Fruit fly (Drosophila melanogaster) whole organism, wandering third instar larva: Measurements from ENCODE around the gene nmo.

Source experiments
- CG32264 ChIP-seq: fragments of 200-800 bp; sonication (Bioruptor generic); optimal IDR thresholded peaks from 2 replicates; lab custom pipeline; 2016; ENCODE audit warnings: missing biosample characterization, missing genetic modification characterization
- CrebA ChIP-seq: fragments of 200-800 bp; sonication (Bioruptor generic); optimal IDR thresholded peaks from 2 replicates; lab custom pipeline; 2016; ENCODE audit warnings: missing biosample characterization, mild to moderate bottlenecking, missing genetic modification characterization, borderline replicate concordance
- Dfd ChIP-seq: fragments of >200 bp; optimal IDR thresholded peaks from 2 replicates; lab custom pipeline; 2017; ENCODE audit warnings: missing biosample characterization, missing genetic modification characterization
- Dif ChIP-seq: fragments of 200-275, 200-300 bp; sonication (Bioruptor generic); optimal IDR thresholded peaks from 2 replicates; lab custom pipeline; 2018; ENCODE audit warnings: missing biosample characterization, missing genetic modification characterization; ENCODE audit not compliant: partially characterized antibody
- GATAd ChIP-seq: sonication (Bioruptor generic); optimal IDR thresholded peaks from 2 replicates; lab custom pipeline; 2016; ENCODE audit warnings: missing biosample characterization, missing genetic modification characterization
- Hnf4 ChIP-seq: fragments of 200-800 bp; sonication (Bioruptor generic); optimal IDR thresholded peaks from 2 replicates; lab custom pipeline; 2016; ENCODE audit warnings: missing biosample characterization, mild to moderate bottlenecking, missing genetic modification characterization
- Hr78 ChIP-seq: fragments of >200 bp; optimal IDR thresholded peaks from 2 replicates; lab custom pipeline; 2017; ENCODE audit warnings: missing biosample characterization, missing genetic modification characterization
- Hr83 ChIP-seq: fragments of 200-300 bp; sonication (Bioruptor generic); optimal IDR thresholded peaks from 2 replicates; lab custom pipeline; 2016; ENCODE audit warnings: missing biosample characterization, mild to moderate bottlenecking, missing genetic modification characterization, moderate library complexity; ENCODE audit not compliant: poor library complexity, severe bottlenecking
- Jra ChIP-seq: sonication (Bioruptor generic); optimal IDR thresholded peaks from 2 replicates; lab custom pipeline; 2016; ENCODE audit warnings: missing biosample characterization, missing genetic modification characterization
- Mio ChIP-seq: sonication (Bioruptor generic); optimal IDR thresholded peaks from 2 replicates; lab custom pipeline; 2016; ENCODE audit warnings: missing biosample characterization, missing genetic modification characterization
- Myc ChIP-seq: fragments of >200 bp; optimal IDR thresholded peaks from 2 replicates; lab custom pipeline; 2017
- N ChIP-seq: fragments of >200 bp; optimal IDR thresholded peaks from 2 replicates; lab custom pipeline; 2018; ENCODE audit warnings: missing biosample characterization, missing external identifiers, missing genetic modification characterization
- OdsH ChIP-seq: fragments of 200-800 bp; sonication (Bioruptor generic); optimal IDR thresholded peaks from 2 replicates; lab custom pipeline; 2016; ENCODE audit warnings: missing biosample characterization, mild to moderate bottlenecking, missing genetic modification characterization
- Rel ChIP-seq, 2 experiments: fragments of 200-800 bp; sonication (Bioruptor generic) in 1 of 2; optimal IDR thresholded peaks; 2 replicates in 1 of 2; 3 replicates in 1 of 2; lab custom pipeline; 2016 to 2019; ENCODE audit warnings: mild to moderate bottlenecking in 2 of 2, missing biosample characterization in 2 of 2, missing genetic modification characterization in 2 of 2, moderate library complexity in 1 of 2
- Sp1 ChIP-seq: fragments of 200-800 bp; sonication (Bioruptor generic); optimal IDR thresholded peaks from 3 replicates; lab custom pipeline; 2019; ENCODE audit warnings: missing biosample characterization, mild to moderate bottlenecking, missing genetic modification characterization, moderate library complexity
- Vsx2 ChIP-seq: fragments of 200-300, 225-300 bp; sonication (Bioruptor generic); optimal IDR thresholded peaks from 2 replicates; lab custom pipeline; 2018; ENCODE audit warnings: missing biosample characterization, missing genetic modification characterization; ENCODE audit not compliant: partially characterized antibody
- br ChIP-seq: fragments of 200-800 bp; sonication (Bioruptor generic); optimal IDR thresholded peaks from 2 replicates; lab custom pipeline; 2016; ENCODE audit warnings: missing biosample characterization, missing genetic modification characterization
- brk ChIP-seq: fragments of 200-800 bp; sonication (Bioruptor generic); optimal IDR thresholded peaks from 2 replicates; lab custom pipeline; 2016; ENCODE audit warnings: missing biosample characterization, mild to moderate bottlenecking, missing genetic modification characterization
- dl ChIP-seq, 2 experiments: fragments of 175-275, 200-275 bp in 1 of 2; fragments of 200-275 bp in 1 of 2; sonication (Bioruptor generic); optimal IDR thresholded peaks; lab custom pipeline; 2018; ENCODE audit warnings: mild to moderate bottlenecking in 2 of 2, missing biosample characterization in 2 of 2, missing genetic modification characterization in 2 of 2, moderate library complexity in 2 of 2; ENCODE audit not compliant: partially characterized antibody in 2 of 2, insufficient read depth in 1 of 2
- dmrt93B ChIP-seq: fragments of 200-800 bp; sonication (Bioruptor generic); optimal IDR thresholded peaks from 2 replicates; lab custom pipeline; 2018; ENCODE audit warnings: missing biosample characterization, mild to moderate bottlenecking, missing genetic modification characterization
- ey ChIP-seq: fragments of 200-800 bp; sonication (Bioruptor generic); optimal IDR thresholded peaks from 2 replicates; lab custom pipeline; 2016; ENCODE audit warnings: missing biosample characterization, missing genetic modification characterization
- foxo ChIP-seq, 2 experiments: fragments of 200-800 bp; sonication (Bioruptor generic); optimal IDR thresholded peaks; 2 replicates in 1 of 2; 3 replicates in 1 of 2; lab custom pipeline; 2016 to 2017; ENCODE audit warnings: missing biosample characterization in 2 of 2, missing genetic modification characterization in 2 of 2
- fru ChIP-seq: fragments of 200-800 bp; sonication (Bioruptor generic); optimal IDR thresholded peaks from 3 replicates; lab custom pipeline; 2016; ENCODE audit warnings: missing biosample characterization, mild to moderate bottlenecking, missing genetic modification characterization
- h ChIP-seq: fragments of 200-800 bp; sonication (Bioruptor generic); optimal IDR thresholded peaks from 3 replicates; lab custom pipeline; 2016; ENCODE audit warnings: missing biosample characterization, mild to moderate bottlenecking, missing genetic modification characterization
- lola ChIP-seq: fragments of >200 bp; optimal IDR thresholded peaks from 2 replicates; lab custom pipeline; 2017; ENCODE audit warnings: missing biosample characterization, missing genetic modification characterization
- pan ChIP-seq: fragments of >200 bp; optimal IDR thresholded peaks from 2 replicates; lab custom pipeline; 2017
- psq ChIP-seq: fragments of 200-800 bp; sonication (Bioruptor generic); optimal IDR thresholded peaks from 3 replicates; lab custom pipeline; 2017; ENCODE audit warnings: missing biosample characterization, mild to moderate bottlenecking, missing genetic modification characterization, moderate library complexity
- rgr ChIP-seq: fragments of 200-800 bp; sonication (Bioruptor generic); optimal IDR thresholded peaks from 3 replicates; lab custom pipeline; 2016; ENCODE audit warnings: missing biosample characterization, mild to moderate bottlenecking, missing genetic modification characterization
- sage ChIP-seq: fragments of 200-800 bp; sonication (Bioruptor generic); optimal IDR thresholded peaks from 2 replicates; lab custom pipeline; 2016; ENCODE audit warnings: missing biosample characterization, mild to moderate bottlenecking, missing genetic modification characterization
- sv ChIP-seq: fragments of 200-800 bp; sonication (Bioruptor generic); optimal IDR thresholded peaks from 3 replicates; lab custom pipeline; 2016; ENCODE audit warnings: missing biosample characterization, missing genetic modification characterization
- tai ChIP-seq: sonication (Bioruptor generic); optimal IDR thresholded peaks from 2 replicates; lab custom pipeline; 2016; ENCODE audit warnings: missing biosample characterization, missing genetic modification characterization
- usp ChIP-seq: fragments of >200 bp; optimal IDR thresholded peaks from 2 replicates; lab custom pipeline; 2017; ENCODE audit warnings: missing biosample characterization, missing genetic modification characterization
- woc ChIP-seq: sonication (Bioruptor generic); optimal IDR thresholded peaks from 2 replicates; lab custom pipeline; 2016; ENCODE audit warnings: missing biosample characterization, mild to moderate bottlenecking, missing genetic modification characterization

nmo gene

DNA sequence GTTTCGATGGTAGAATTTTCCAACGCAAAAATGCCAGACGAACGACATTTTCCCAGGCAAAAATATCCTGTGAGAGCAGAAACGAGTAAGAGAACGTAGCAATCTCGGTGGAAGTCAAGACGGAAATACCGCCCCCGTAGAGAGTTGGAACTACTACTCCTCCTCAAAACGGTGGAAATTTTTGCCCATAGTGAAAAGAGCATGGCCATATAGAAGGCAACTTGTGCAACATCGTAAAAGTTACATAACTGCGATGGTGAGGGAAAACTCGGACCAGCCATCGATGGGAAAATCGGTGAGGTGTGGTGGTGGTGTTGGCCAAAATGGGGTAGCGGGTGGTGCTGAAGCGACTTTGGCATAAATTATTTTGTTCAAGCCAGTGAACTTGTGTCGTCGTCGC is 21.1 kb downstream of the nmo start:
- TF ChIP-seq N (GFP tag; lab: Kevin White, UChicago) (no peak), Jra (GFP tag; lab: Kevin White, UChicago) (no peak), Vsx2 (no peak), Myc (lab: Kevin White, UChicago) (no peak), sage (GFP tag; lab: Kevin White, UChicago) (no peak), brk (GFP tag; lab: Kevin White, UChicago) (no peak), rgr (GFP tag; lab: Kevin White, UChicago) (no peak), usp (GFP tag; lab: Kevin White, UChicago) (no peak), ey (no peak), Sp1 (GFP tag; lab: Kevin White, UChicago) (no peak), dmrt93B (GFP tag; lab: Kevin White, UChicago) (no peak), foxo (GFP tag; optimal IDR thresholded peaks at IDR 0.05; lab: Kevin White, UChicago) (no peak), pan (lab: Kevin White, UChicago) (no peak), sv (GFP tag; lab: Kevin White, UChicago) (no peak)

dm6 chr3L:8001057-8001597 is 22.3 kb downstream of the nmo start:
- TF ChIP-seq CrebA (GFP tag; lab: Kevin White, UChicago) (no peak), Vsx2 (no peak), Rel (GFP tag; optimal IDR thresholded peaks at IDR 0.05; lab: Kevin White, UChicago) (no peak), Rel (tag; optimal IDR thresholded peaks at IDR 0.05; lab: Kevin White, UChicago) (no peak), Hr83 (no peak), br (GFP tag; lab: Kevin White, UChicago) (no peak)
- TF ChIP-seq, all 38 proteins: peak for 0

DNA sequence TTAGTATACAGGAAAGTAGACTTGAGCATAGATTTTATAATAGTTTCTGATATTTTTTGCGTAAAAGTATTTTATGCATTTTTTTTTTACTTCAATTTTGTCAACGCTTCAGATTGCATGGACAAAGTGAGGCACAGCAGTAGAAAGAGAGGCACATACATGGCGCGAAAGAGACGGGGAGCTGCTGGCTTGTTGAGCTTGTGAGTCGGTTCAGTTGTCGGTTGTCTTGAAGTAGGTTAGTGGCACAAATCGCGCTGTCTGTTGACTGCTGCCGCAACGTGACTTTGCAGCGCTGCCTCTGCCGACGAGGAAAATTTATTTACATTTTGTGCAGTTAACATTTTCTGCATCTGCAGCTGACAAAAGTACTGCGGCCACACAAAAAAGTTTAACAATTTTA is 26.9 kb downstream of the nmo start:
- TF ChIP-seq Mio (GFP tag; lab: Kevin White, UChicago) (no peak), Hnf4 (no peak)
- TF ChIP-seq, all 38 proteins: peak for 0

DNA sequence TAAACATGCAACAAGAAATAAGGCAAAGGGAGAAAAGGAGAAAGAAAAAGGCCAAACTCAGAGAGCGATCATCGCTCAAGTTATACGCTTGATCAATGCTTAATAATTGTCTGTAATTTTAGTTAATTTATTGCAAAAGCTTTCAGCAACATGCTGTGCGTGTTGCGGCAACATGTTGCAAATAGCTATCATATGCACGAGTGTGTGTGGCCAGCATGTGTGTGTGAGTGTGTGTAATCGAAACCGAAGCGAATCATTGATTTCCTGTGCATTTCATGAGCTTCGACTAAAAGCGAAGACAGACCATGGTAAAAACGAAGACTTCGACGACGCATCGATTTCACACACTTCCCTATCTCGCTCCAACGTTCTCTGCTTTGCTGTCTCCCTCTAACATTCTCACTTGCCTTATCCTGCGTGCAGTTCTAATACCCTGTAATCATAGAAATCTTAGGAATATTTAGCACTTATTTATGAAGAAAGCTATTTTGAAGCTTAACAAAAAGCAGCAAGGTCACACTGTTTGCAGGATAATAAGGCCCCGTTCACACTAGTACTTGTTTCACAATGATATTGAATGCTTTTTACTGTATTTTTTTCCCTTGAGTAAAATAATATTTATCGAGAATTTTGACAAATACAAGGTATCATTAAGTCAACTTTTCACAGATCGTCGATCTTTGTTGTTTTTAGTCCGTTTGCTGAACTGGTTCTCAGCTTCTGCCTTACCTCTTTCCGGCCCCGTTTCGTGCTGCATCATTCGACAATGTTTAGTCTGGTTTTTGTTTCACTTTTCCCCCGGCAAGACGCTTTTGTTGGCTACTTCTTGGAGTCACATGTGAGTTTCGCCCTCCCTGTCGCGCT is 34.4 kb downstream of the nmo start:
- TF ChIP-seq ey (peak; percentile 54), Rel (GFP tag; optimal IDR thresholded peaks at IDR 0.05; lab: Kevin White, UChicago) (no peak), Rel (tag; optimal IDR thresholded peaks at IDR 0.05; lab: Kevin White, UChicago) (no peak), usp (GFP tag; lab: Kevin White, UChicago) (no peak), rgr (GFP tag; lab: Kevin White, UChicago) (peak; percentile 28), dmrt93B (GFP tag; lab: Kevin White, UChicago) (peak; percentile 4), psq (GFP tag; lab: Kevin White, UChicago) (peak; percentile 61), brk (GFP tag; lab: Kevin White, UChicago) (no peak), pan (lab: Kevin White, UChicago) (peak; percentile 35), OdsH (GFP tag; lab: Kevin White, UChicago) (peak; percentile 38), fru (GFP tag; lab: Kevin White, UChicago) (peak; percentile 37), Vsx2 (peak; percentile 35), Sp1 (GFP tag; lab: Kevin White, UChicago) (peak; percentile 34), h (GFP tag; lab: Kevin White, UChicago) (peak; percentile 64), dl (GFP tag; optimal IDR thresholded peaks at IDR 0.05; lab: Kevin White, UChicago; ENCODE audit: insufficient read depth in 1 of 2, partially characterized antibody in 2 of 2) (peak in 1 of 2 experiments; percentile 13), tai (GFP tag; lab: Kevin White, UChicago) (peak; percentile 20), br (GFP tag; lab: Kevin White, UChicago) (peak; percentile 31), foxo (GFP tag; optimal IDR thresholded peaks at IDR 0.05; lab: Kevin White, UChicago) (peak in 1 of 2 experiments; percentile 34), lola (GFP tag; lab: Kevin White, UChicago) (no peak), woc (peak; percentile 91), Dfd (GFP tag; lab: Kevin White, UChicago) (no peak)
- TF ChIP-seq, all 38 proteins: peak for 15

DNA sequence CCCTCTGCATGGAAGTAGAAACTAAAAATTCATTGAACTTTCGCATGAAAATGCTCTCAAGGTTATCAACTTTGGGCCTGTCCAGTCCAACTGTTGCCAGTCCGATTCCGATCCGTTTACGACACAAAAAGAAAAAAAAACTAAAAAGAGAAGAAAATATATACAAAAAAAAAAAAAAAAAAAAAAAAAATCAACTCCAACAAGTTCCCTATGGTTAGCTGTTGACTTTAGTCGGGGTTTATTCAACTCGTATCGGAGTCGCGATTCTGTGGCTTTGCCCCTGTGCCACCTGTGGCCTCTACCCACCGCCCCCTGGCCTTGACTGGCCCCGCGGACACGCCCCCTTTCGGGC is 35.0 kb downstream of the nmo start:
- TF ChIP-seq Dif (GFP tag; lab: Kevin White, UChicago) (no peak), Hr83 (no peak), GATAd (GFP tag; lab: Kevin White, UChicago) (no peak), Hr78 (GFP tag; lab: Kevin White, UChicago) (no peak), Mio (GFP tag; lab: Kevin White, UChicago) (no peak), brk (GFP tag; lab: Kevin White, UChicago) (peak; percentile 3), Myc (lab: Kevin White, UChicago) (no peak), CG32264 (GFP tag; lab: Kevin White, UChicago) (no peak), CrebA (GFP tag; lab: Kevin White, UChicago) (peak; percentile 58), Rel (GFP tag; optimal IDR thresholded peaks at IDR 0.05; lab: Kevin White, UChicago) (peak; percentile 61), Rel (tag; optimal IDR thresholded peaks at IDR 0.05; lab: Kevin White, UChicago) (no peak)
